Fruit fly (Drosophila melanogaster) whole organism, embryonic: ENCODE measurements around the gene Agpat1.

Source experiments
- Bteb2 ChIP-seq: fragments of 200-800 bp; sonication (Bioruptor generic); optimal IDR thresholded peaks from 2 replicates; lab custom pipeline; 2016; ENCODE audit warnings: missing biosample characterization, missing genetic modification characterization
- CG12219 ChIP-seq: fragments of 200-800 bp; sonication (Bioruptor generic); optimal IDR thresholded peaks from 3 replicates; lab custom pipeline; 2018; ENCODE audit warnings: missing biosample characterization, mild to moderate bottlenecking, missing genetic modification characterization
- CG14667 ChIP-seq: fragments of 200-800 bp; sonication (Bioruptor generic); IDR thresholded peaks from 2 replicates; pipeline ENCODE4 v1.3.6; 2022; ENCODE audit warnings: missing biosample characterization, missing genetic modification characterization
- CG14710 ChIP-seq: fragments of 200-800 bp; sonication (Bioruptor generic); optimal IDR thresholded peaks from 3 replicates; lab custom pipeline; 2019; ENCODE audit warnings: missing biosample characterization, mild to moderate bottlenecking, missing genetic modification characterization, moderate library complexity
- CG16815 ChIP-seq: fragments of 200-800 bp; sonication (Bioruptor generic); optimal IDR thresholded peaks from 3 replicates; lab custom pipeline; 2017; ENCODE audit warnings: missing biosample characterization, mild to moderate bottlenecking, missing genetic modification characterization
- CG17328 ChIP-seq: fragments of 200-800 bp; sonication (Bioruptor generic); IDR thresholded peaks from 2 replicates; pipeline ENCODE4 v1.3.6; 2022; ENCODE audit warnings: missing biosample characterization, missing genetic modification characterization
- CG17359 ChIP-seq: fragments of 200-800 bp; sonication (Bioruptor generic); optimal IDR thresholded peaks from 3 replicates; lab custom pipeline; 2018; ENCODE audit warnings: missing biosample characterization, mild to moderate bottlenecking, missing genetic modification characterization, moderate library complexity
- CG17568 ChIP-seq: fragments of 200-800 bp; sonication (Bioruptor generic); optimal IDR thresholded peaks from 2 replicates; lab custom pipeline; 2018; ENCODE audit warnings: missing biosample characterization, mild to moderate bottlenecking, missing genetic modification characterization, moderate library complexity
- CG17802 ChIP-seq: fragments of 200-800 bp; sonication (Bioruptor generic); optimal IDR thresholded peaks from 2 replicates; lab custom pipeline; 2018; ENCODE audit warnings: missing biosample characterization, mild to moderate bottlenecking, missing genetic modification characterization, moderate library complexity
- CG2116 ChIP-seq: fragments of 200-800 bp; sonication (Bioruptor generic); optimal IDR thresholded peaks from 3 replicates; lab custom pipeline; 2018; ENCODE audit warnings: missing biosample characterization, mild to moderate bottlenecking, missing genetic modification characterization
- CG3847 ChIP-seq: fragments of 200-800 bp; sonication (Bioruptor generic); IDR thresholded peaks from 2 replicates; pipeline ENCODE4 v1.3.6; 2022; ENCODE audit warnings: missing biosample characterization, missing genetic modification characterization
- CG43689 ChIP-seq: fragments of 200-800 bp; sonication (Bioruptor generic); IDR thresholded peaks from 2 replicates; pipeline ENCODE4 v1.3.6; 2022; ENCODE audit warnings: missing biosample characterization, missing genetic modification characterization
- CG4730 ChIP-seq: fragments of 200-800 bp; sonication (Bioruptor generic); IDR thresholded peaks from 2 replicates; pipeline ENCODE4 v1.3.6; 2022; ENCODE audit warnings: missing biosample characterization, missing genetic modification characterization
- CG8281 ChIP-seq: fragments of 200-800 bp; sonication (Bioruptor generic); optimal IDR thresholded peaks from 2 replicates; lab custom pipeline; 2018; ENCODE audit warnings: missing biosample characterization, mild to moderate bottlenecking, missing genetic modification characterization, moderate library complexity
- CG8290 ChIP-seq, 3 experiments: fragments of 200-800 bp; sonication (Bioruptor generic); optimal IDR thresholded peaks; 2 replicates each; lab custom pipeline; 2016 to 2019; ENCODE audit warnings: missing biosample characterization in 3 of 3, missing genetic modification characterization in 3 of 3, mild to moderate bottlenecking in 2 of 3, moderate library complexity in 1 of 3
- CG9727 ChIP-seq: fragments of 200-800 bp; sonication (Bioruptor generic); optimal IDR thresholded peaks from 3 replicates; lab custom pipeline; 2017; ENCODE audit warnings: missing biosample characterization, mild to moderate bottlenecking, missing genetic modification characterization
- CG9817 ChIP-seq: fragments of 200-800 bp; sonication (Bioruptor generic); optimal IDR thresholded peaks from 2 replicates; lab custom pipeline; 2018; ENCODE audit warnings: missing biosample characterization, mild to moderate bottlenecking, missing genetic modification characterization, moderate library complexity
- Deaf1 ChIP-seq: fragments of 200-800 bp; optimal IDR thresholded peaks from 3 replicates; lab custom pipeline; 2019; ENCODE audit warnings: missing biosample characterization, mild to moderate bottlenecking, missing genetic modification characterization, moderate library complexity
- Dip3 ChIP-seq: fragments of 200-800 bp; sonication (Bioruptor generic); optimal IDR thresholded peaks from 3 replicates; lab custom pipeline; 2016; ENCODE audit warnings: missing biosample characterization, missing genetic modification characterization
- Doc3 ChIP-seq: fragments of 200-800 bp; sonication (Bioruptor generic); IDR thresholded peaks from 3 replicates; pipeline ENCODE4 v1.3.6; 2022; ENCODE audit warnings: missing biosample characterization, missing genetic modification characterization; ENCODE audit not compliant: partially characterized antibody
- HLH54F ChIP-seq: fragments of 200-800 bp; sonication (Bioruptor generic); optimal IDR thresholded peaks from 3 replicates; lab custom pipeline; 2016; ENCODE audit warnings: missing biosample characterization, missing genetic modification characterization
- HLHmδ ChIP-seq: fragments of 200-800 bp; sonication (Bioruptor generic); optimal IDR thresholded peaks from 2 replicates; lab custom pipeline; 2018; ENCODE audit warnings: missing biosample characterization, mild to moderate bottlenecking, missing genetic modification characterization, moderate library complexity
- Hr39 ChIP-seq: fragments of >200 bp; optimal IDR thresholded peaks from 2 replicates; lab custom pipeline; 2017
- Hr51 ChIP-seq, 2 experiments: fragments of 200-800 bp; sonication (Bioruptor generic); optimal IDR thresholded peaks; 2 replicates in 1 of 2; 3 replicates in 1 of 2; lab custom pipeline; 2016 to 2018; ENCODE audit warnings: missing biosample characterization in 2 of 2, missing genetic modification characterization in 2 of 2, mild to moderate bottlenecking in 1 of 2, moderate library complexity in 1 of 2
- NC2β ChIP-seq: fragments of 200-800 bp; sonication (Bioruptor generic); optimal IDR thresholded peaks from 2 replicates; lab custom pipeline; 2016; ENCODE audit warnings: missing biosample characterization, missing genetic modification characterization
- Six4 ChIP-seq: fragments of 200-800 bp; sonication (Bioruptor generic); optimal IDR thresholded peaks from 2 replicates; lab custom pipeline; 2016; ENCODE audit warnings: missing biosample characterization, missing genetic modification characterization
- Usf ChIP-seq: fragments of 200-800 bp; sonication (Bioruptor generic); optimal IDR thresholded peaks from 2 replicates; lab custom pipeline; 2017; ENCODE audit warnings: missing genotype, missing biosample characterization, missing genetic modification characterization
- aop ChIP-seq: fragments of 200-800 bp; sonication (Bioruptor generic); IDR thresholded peaks from 2 replicates; pipeline ENCODE4 v1.3.6; 2022; ENCODE audit warnings: missing biosample characterization, missing genetic modification characterization
- bowl ChIP-seq: fragments of 200-800 bp; sonication (Bioruptor generic); IDR thresholded peaks from 2 replicates; pipeline ENCODE4 v1.3.6; 2022; ENCODE audit warnings: missing biosample characterization, missing genetic modification characterization
- en ChIP-seq: fragments of 200-800 bp; sonication (Bioruptor generic); optimal IDR thresholded peaks from 2 replicates; lab custom pipeline; 2016; ENCODE audit warnings: missing biosample characterization, missing genetic modification characterization
- fd102C ChIP-seq: fragments of 200-800 bp; sonication (Bioruptor generic); optimal IDR thresholded peaks from 2 replicates; lab custom pipeline; 2018; ENCODE audit warnings: missing biosample characterization, mild to moderate bottlenecking, missing genetic modification characterization, moderate library complexity
- gsb-n ChIP-seq: fragments of 200-800 bp; sonication (Bioruptor generic); optimal IDR thresholded peaks from 3 replicates; lab custom pipeline; 2018; ENCODE audit warnings: missing biosample characterization, mild to moderate bottlenecking, missing genetic modification characterization
- ham ChIP-seq: fragments of 200-800 bp; sonication (Bioruptor generic); IDR thresholded peaks from 2 replicates; pipeline ENCODE4 v1.3.6; 2022; ENCODE audit warnings: missing biosample characterization, missing genetic modification characterization
- hb ChIP-seq: fragments of 200-800 bp; sonication (Bioruptor generic); IDR thresholded peaks from 3 replicates; pipeline ENCODE4 v1.3.6; 2022; ENCODE audit warnings: missing biosample characterization, missing genetic modification characterization; ENCODE audit not compliant: partially characterized antibody
- jigr1 ChIP-seq: fragments of 200-800 bp; sonication (Bioruptor generic); IDR thresholded peaks from 3 replicates; pipeline ENCODE4 v1.3.6; 2022; ENCODE audit warnings: missing biosample characterization, missing genetic modification characterization
- jing ChIP-seq: fragments of 200-800 bp; sonication (Bioruptor generic); optimal IDR thresholded peaks from 2 replicates; lab custom pipeline; 2018; ENCODE audit warnings: missing biosample characterization, mild to moderate bottlenecking, missing genetic modification characterization
- ken ChIP-seq: fragments of 200-800 bp; sonication (Bioruptor generic); IDR thresholded peaks from 3 replicates; pipeline ENCODE4 v1.3.6; 2022; ENCODE audit warnings: missing biosample characterization, missing genetic modification characterization
- onecut ChIP-seq: fragments of 200-800 bp; sonication (Bioruptor generic); IDR thresholded peaks from 2 replicates; pipeline ENCODE4 v1.3.6; 2022; ENCODE audit warnings: missing biosample characterization, missing genetic modification characterization
- pros ChIP-seq: fragments of 200-800 bp; sonication (Bioruptor generic); optimal IDR thresholded peaks from 3 replicates; lab custom pipeline; 2019; ENCODE audit warnings: missing biosample characterization, mild to moderate bottlenecking, missing genetic modification characterization, moderate library complexity
- sc ChIP-seq, 3 experiments: fragments of >200 bp in 2 of 3; fragments of 200-800 bp in 1 of 3; sonication (Bioruptor generic) in 1 of 3; optimal IDR thresholded peaks; 2 replicates in 2 of 3; 3 replicates in 1 of 3; lab custom pipeline; 2017; ENCODE audit warnings: mild to moderate bottlenecking in 1 of 3, missing biosample characterization in 1 of 3, missing genetic modification characterization in 1 of 3, missing genetic modification reagents in 1 of 3
- sens ChIP-seq: fragments of 200-800 bp; sonication (Bioruptor generic); peaks from one replicate; lab custom pipeline; 2016; ENCODE audit warnings: missing biosample characterization, missing genetic modification characterization
- slou ChIP-seq: fragments of 200-800 bp; sonication (Bioruptor generic); optimal IDR thresholded peaks from 3 replicates; lab custom pipeline; 2016; ENCODE audit warnings: missing biosample characterization, missing genetic modification characterization
- slp2 ChIP-seq: fragments of 200-800 bp; sonication (Bioruptor generic); optimal IDR thresholded peaks from 2 replicates; lab custom pipeline; 2016; ENCODE audit warnings: missing biosample characterization, missing genetic modification characterization
- sob ChIP-seq: fragments of 200-800 bp; sonication (Bioruptor generic); IDR thresholded peaks from 2 replicates; pipeline ENCODE4 v1.3.6; 2022; ENCODE audit warnings: missing biosample characterization, missing genetic modification characterization
- tup ChIP-seq: fragments of 200-800 bp; sonication (Bioruptor generic); optimal IDR thresholded peaks from 2 replicates; lab custom pipeline; 2016; ENCODE audit warnings: missing biosample characterization, mild to moderate bottlenecking, missing genetic modification characterization, moderate library complexity
- wor ChIP-seq: fragments of 200-800 bp; sonication (Bioruptor generic); IDR thresholded peaks from 2 replicates; pipeline ENCODE4 v1.3.6; 2022; ENCODE audit warnings: missing biosample characterization, missing genetic modification characterization
- zfh2 ChIP-seq: fragments of 200-800 bp; sonication (Bioruptor generic); optimal IDR thresholded peaks from 2 replicates; lab custom pipeline; 2016; ENCODE audit warnings: missing biosample characterization, missing genetic modification characterization

The Agpat1 gene

dm6 chrX:12735478-12736428 lies 29.3 kb upstream of the Agpat1 start:
- TF ChIP-seq slp2 (peak; percentile 91), NC2β (peak; percentile 85), gsb-n (tag; lab: Kevin White, UChicago) (peak; percentile 88), hb (no peak), HLHmδ (GFP tag; lab: Kevin White, UChicago) (no peak), fd102C (peak; percentile 75), Hr39 (no peak), slou (peak; percentile 93), CG43689 (GFP tag; lab: Robert Waterston, UW) (peak; percentile 56; the same call in 1 of the 2 replicates), sens (GFP tag; lab: Kevin White, UChicago) (peak; percentile 99), en (peak; percentile 83), ham (GFP tag; lab: Robert Waterston, UW) (peak; percentile 54; the same call in 1 of the 2 replicates), ken (GFP tag; lab: Robert Waterston, UW) (peak; percentile 76), zfh2 (GFP tag; lab: Kevin White, UChicago) (peak; percentile 90), CG8281 (tag; lab: Kevin White, UChicago) (peak; percentile 86), CG9727 (GFP tag; lab: Kevin White, UChicago) (peak; percentile 99), CG17568 (GFP tag; lab: Kevin White, UChicago) (peak; percentile 84), Dip3 (GFP tag; lab: Kevin White, UChicago) (peak; percentile 88), Doc3 (no peak), CG16815 (GFP tag; lab: Kevin White, UChicago) (peak; percentile 98), CG4730 (GFP tag; lab: Robert Waterston, UW) (peak; percentile 82), Usf (GFP tag; lab: Kevin White, UChicago) (peak; percentile 97), CG2116 (GFP tag; lab: Kevin White, UChicago) (peak; percentile 71), sob (GFP tag; lab: Robert Waterston, UW) (peak; percentile 54), Hr51 (GFP tag; optimal IDR thresholded peaks at IDR 0.05; lab: Kevin White, UChicago) (peak; percentile 87 to 95), wor (GFP tag; lab: Robert Waterston, UW) (peak; percentile 77), CG17328 (peak; percentile 79), CG14667 (GFP tag; lab: Robert Waterston, UW) (peak; percentile 73; the same call in 1 of the 2 replicates), tup (GFP tag; lab: Kevin White, UChicago) (peak; percentile 70), Bteb2 (GFP tag; lab: Kevin White, UChicago) (peak; percentile 91), bowl (no peak), CG17802 (tag; lab: Kevin White, UChicago) (peak; percentile 67), CG14710 (peak; percentile 95), CG9817 (peak; percentile 90), CG8290 (GFP tag; optimal IDR thresholded peaks at IDR 0.05; lab: Kevin White, UChicago) (peak; percentile 77), CG8290 (tag; optimal IDR thresholded peaks at IDR 0.05; lab: Kevin White, UChicago) (peak; percentile 83 to 87), aop (GFP tag; lab: Robert Waterston, UW) (peak; percentile 67; the same call in 1 of the 2 replicates), Six4 (GFP tag; lab: Kevin White, UChicago) (peak; percentile 89), CG12219 (GFP tag; lab: Kevin White, UChicago) (peak; percentile 93), CG17359 (tag; lab: Kevin White, UChicago) (peak; percentile 89), pros (GFP tag; lab: Kevin White, UChicago) (peak; percentile 81), HLH54F (GFP tag; lab: Kevin White, UChicago) (peak; percentile 94), onecut (GFP tag; lab: Robert Waterston, UW) (peak; percentile 62), sc (optimal IDR thresholded peaks at IDR 0.05; lab: Kevin White, UChicago) (no peak), sc (GFP tag; optimal IDR thresholded peaks at IDR 0.05; lab: Kevin White, UChicago) (peak; percentile 96), CG3847 (GFP tag; lab: Robert Waterston, UW) (peak; percentile 83), Deaf1 (tag; lab: Kevin White, UChicago) (peak; percentile 85), jing (GFP tag; lab: Kevin White, UChicago) (peak; percentile 90), jigr1 (GFP tag; lab: Robert Waterston, UW) (peak; percentile 81; the same call in 2 of the 3 replicates)
